Worm (Caenorhabditis elegans) whole organism, L4/young adult: ENCODE data around the gene eif-3.L.

Experiments
- W03F9.2 ChIP-seq: fragments of 150-350 bp; optimal IDR thresholded peaks from 2 replicates; lab custom pipeline; 2014; ENCODE audit warnings: missing biosample characterization, missing genetic modification characterization
- him-1 ChIP-seq: sonication (generic microtip); optimal IDR thresholded peaks from 2 replicates; lab custom pipeline; 2016; ENCODE audit warnings: missing genotype, missing genetic modification reagents, missing genetic modification characterization, missing compliant biosample characterization

ce11 chrII:5596247-5596646 is 26.0 kb downstream of the eif-3.L start, which contains the start of gene C17G10.1:
- no peak for TF ChIP-seq him-1 (tag; lab: Kevin White, UChicago)
- TF ChIP-seq W03F9.2 (tag; lab: Kevin White, UChicago) = no peak
